Worm (Caenorhabditis elegans): Measurements from ENCODE around the gene cct-3.

cct-3 gene

ce11 chrII:2233240-2233639, at the start of gene cct-3:
Gene cct-3 (plus strand): TSS chrII:2233540.
- no peak for TF ChIP-seq ham-2 (GFP tag; optimal IDR thresholded peaks at IDR 0.05)
- TF ChIP-seq flh-1 (GFP tag; optimal IDR thresholded peaks at IDR 0.05) = no peak
- TF ChIP-seq bed-3 (GFP tag; optimal IDR thresholded peaks at IDR 0.05) = no peak
- TF ChIP-seq ceh-83 (GFP tag; optimal IDR thresholded peaks at IDR 0.05) = no peak
- TF ChIP-seq nhr-76 (tag; optimal IDR thresholded peaks at IDR 0.05) = no peak
- TF ChIP-seq lsy-2 (tag; optimal IDR thresholded peaks at IDR 0.05) = no peak
- TF ChIP-seq mls-2 (tag; optimal IDR thresholded peaks at IDR 0.05) = no peak
- TF ChIP-seq ceh-43 (GFP tag; optimal IDR thresholded peaks at IDR 0.05) = no peak
- no peak for TF ChIP-seq tbx-8 (GFP tag; optimal IDR thresholded peaks at IDR 0.05)
- no peak for TF ChIP-seq M03D4.4 (tag; optimal IDR thresholded peaks at IDR 0.05)
- no peak for TF ChIP-seq elt-1 (tag; optimal IDR thresholded peaks at IDR 0.05; ENCODE audit: borderline replicate concordance, insufficient read depth)
- no peak for TF ChIP-seq nhr-2 (tag; optimal IDR thresholded peaks at IDR 0.05)
- TF ChIP-seq pha-4 (tag; optimal IDR thresholded peaks at IDR 0.05) = no peak
- TF ChIP-seq unc-62 (GFP tag; optimal IDR thresholded peaks at IDR 0.05) = no peak
- no peak for TF ChIP-seq cnd-1 (tag; optimal IDR thresholded peaks at IDR 0.05)
- no peak for TF ChIP-seq lin-32 (GFP tag; optimal IDR thresholded peaks at IDR 0.05)
- no peak for TF ChIP-seq mep-1 (tag; optimal IDR thresholded peaks at IDR 0.05)

- TF ChIP-seq elt-1 (tag; optimal IDR thresholded peaks at IDR 0.05; ENCODE audit: borderline replicate concordance, insufficient read depth) = no peak
- TF ChIP-seq drap-1 (GFP tag; optimal IDR thresholded peaks at IDR 0.05) = no peak
- no peak for TF ChIP-seq ceh-39 (tag; optimal IDR thresholded peaks at IDR 0.05)
- TF ChIP-seq bed-3 (GFP tag; optimal IDR thresholded peaks at IDR 0.05) = no peak
- no peak for TF ChIP-seq unc-62 (GFP tag; optimal IDR thresholded peaks at IDR 0.05)
- TF ChIP-seq flh-1 (GFP tag; optimal IDR thresholded peaks at IDR 0.05) = no peak
- no peak for TF ChIP-seq cnd-1 (tag; optimal IDR thresholded peaks at IDR 0.05)
- no peak for TF ChIP-seq hlh-1 (tag; optimal IDR thresholded peaks at IDR 0.05)
- no peak for TF ChIP-seq zip-8 (tag; optimal IDR thresholded peaks at IDR 0.05)
- no peak for TF ChIP-seq blmp-1 (tag; optimal IDR thresholded peaks at IDR 0.05)
- no peak for TF ChIP-seq ceh-43 (GFP tag; optimal IDR thresholded peaks at IDR 0.05)
- no peak for TF ChIP-seq ces-1 (GFP tag; optimal IDR thresholded peaks at IDR 0.05)
- TF ChIP-seq sptf-1 (tag; optimal IDR thresholded peaks at IDR 0.05) = no peak
- no peak for TF ChIP-seq ceh-83 (GFP tag; optimal IDR thresholded peaks at IDR 0.05)
- no peak for TF ChIP-seq sem-2 (GFP tag; optimal IDR thresholded peaks at IDR 0.05)
- TF ChIP-seq nhr-12 (tag; optimal IDR thresholded peaks at IDR 0.05) = no peak
Observed at ce11 chrII:2186329-2186728, 47.0 kb upstream of the cct-3 start, which contains the start of gene gba-2. Gene gba-2 (minus strand): TSS chrII:2186434.

- TF ChIP-seq ces-1 (GFP tag; optimal IDR thresholded peaks at IDR 0.05) (no peak), sptf-1 (tag; optimal IDR thresholded peaks at IDR 0.05) (no peak), mls-2 (tag; optimal IDR thresholded peaks at IDR 0.05) (no peak), lsy-2 (tag; optimal IDR thresholded peaks at IDR 0.05) (peak; percentile 64)
Observed at ce11 chrII:2186730-2187129, 46.6 kb upstream of the cct-3 start.

ce11 chrII:2189357-2189756, 44.0 kb upstream of the cct-3 start, which contains the start of gene mtq-2:
Gene mtq-2 (minus strand): TSS chrII:2189457.
- no peak for TF ChIP-seq unc-39 (tag; optimal IDR thresholded peaks at IDR 0.05)
- TF ChIP-seq mep-1 (tag; optimal IDR thresholded peaks at IDR 0.05) = no peak
- TF ChIP-seq elt-1 (tag; optimal IDR thresholded peaks at IDR 0.05; ENCODE audit: borderline replicate concordance, insufficient read depth) = no peak
- no peak for TF ChIP-seq lin-13 (tag; optimal IDR thresholded peaks at IDR 0.05)
- no peak for TF ChIP-seq ceh-39 (tag; optimal IDR thresholded peaks at IDR 0.05)
- no peak for TF ChIP-seq elt-3 (tag; optimal IDR thresholded peaks at IDR 0.05)
- TF ChIP-seq nhr-12 (tag; optimal IDR thresholded peaks at IDR 0.05) = no peak
- TF ChIP-seq sem-2 (GFP tag; optimal IDR thresholded peaks at IDR 0.05) = no peak
- TF ChIP-seq ces-1 (GFP tag; optimal IDR thresholded peaks at IDR 0.05) = no peak
- no peak for TF ChIP-seq lin-32 (GFP tag; optimal IDR thresholded peaks at IDR 0.05)

ce11 chrII:2190522-2190921, 42.8 kb upstream of the cct-3 start:
- no peak for TF ChIP-seq ceh-43 (GFP tag; optimal IDR thresholded peaks at IDR 0.05)
- no peak for TF ChIP-seq ceh-39 (tag; optimal IDR thresholded peaks at IDR 0.05)
- no peak for TF ChIP-seq sem-2 (GFP tag; optimal IDR thresholded peaks at IDR 0.05)
- TF ChIP-seq ham-2 (GFP tag; optimal IDR thresholded peaks at IDR 0.05) = no peak
- TF ChIP-seq nhr-12 (tag; optimal IDR thresholded peaks at IDR 0.05) = no peak
- TF ChIP-seq M03D4.4 (tag; optimal IDR thresholded peaks at IDR 0.05) = no peak
- TF ChIP-seq zip-8 (tag; optimal IDR thresholded peaks at IDR 0.05) = no peak
- TF ChIP-seq ztf-11 (tag; optimal IDR thresholded peaks at IDR 0.05) = no peak
- TF ChIP-seq hlh-1 (tag; optimal IDR thresholded peaks at IDR 0.05) = no peak
- no peak for TF ChIP-seq lin-13 (tag; optimal IDR thresholded peaks at IDR 0.05)

All from whole organism, mixed stage, embryonic.